Fruit fly (Drosophila melanogaster): ENCODE results near the gene RanGAP.

- TF ChIP-seq CTCF (optimal IDR thresholded peaks at IDR 0.05) (no peak), CG8478 (optimal IDR thresholded peaks at IDR 0.05) (no peak)
Observed at dm6 chr2L:19455723-19456122, 14.0 kb downstream of the RanGAP start.
